Worm (Caenorhabditis elegans): ENCODE measurements around the gene C25F9.13.

The C25F9.13 gene

DNA sequence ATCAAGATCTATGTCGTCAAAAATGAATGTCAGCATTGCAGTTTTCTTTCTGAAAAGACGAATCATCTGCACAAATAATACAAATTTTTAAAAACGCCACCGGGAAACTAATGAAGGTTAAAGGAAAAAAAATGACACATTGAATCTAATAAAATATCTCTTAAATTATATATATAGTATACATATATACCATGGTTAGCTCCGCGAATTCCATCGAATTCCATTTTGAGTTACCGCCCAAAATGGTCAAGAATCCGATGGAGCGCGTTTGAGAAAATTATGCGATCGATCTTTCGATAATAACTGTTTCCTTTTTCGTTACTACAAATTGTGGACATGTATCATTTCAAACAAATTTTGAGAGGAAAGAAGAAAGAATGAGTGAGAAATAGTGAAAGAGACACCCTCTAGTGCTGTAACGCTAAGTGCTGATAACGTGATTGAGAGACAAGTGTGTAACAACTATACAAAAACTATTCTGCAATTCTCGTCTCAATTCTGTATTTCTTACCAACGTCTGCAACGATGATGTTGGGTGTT, 6.6 kb upstream of the C25F9.13 start, which contains the start of the genes C25F9.6 and C25F9.10:
TSS of gene C25F9.6 (minus strand) at position 51 of the 540 bp plus-strand sequence.
TSS of gene C25F9.10 (plus strand) at position 454 of the 540 bp plus-strand sequence.
- no peak for TF ChIP-seq snpc-4 (tag; optimal IDR thresholded peaks at IDR 0.05)
- TF ChIP-seq pha-4 (tag; optimal IDR thresholded peaks at IDR 0.05), result no peak

DNA sequence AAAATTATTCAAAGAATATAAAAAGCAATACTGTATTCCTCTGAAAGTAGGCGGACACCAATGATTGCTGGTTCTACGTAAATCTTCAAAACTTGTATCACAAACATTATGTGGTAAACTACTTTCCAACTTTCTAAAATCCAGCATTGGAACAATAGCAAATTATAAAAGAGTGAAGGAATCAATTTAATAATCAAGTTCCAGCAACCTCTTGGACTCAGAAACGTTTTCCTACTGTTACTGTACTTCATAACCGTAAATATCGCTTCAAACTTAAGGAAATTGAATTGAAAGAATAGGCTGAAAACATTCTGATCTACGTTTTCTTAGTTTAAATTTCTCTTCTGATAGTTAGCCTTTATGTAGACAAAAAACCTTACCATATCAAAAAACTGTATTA, 4.8 kb upstream of the C25F9.13 start:
- TF ChIP-seq nhr-76 (tag; optimal IDR thresholded peaks at IDR 0.05), result no peak
- TF ChIP-seq pha-4 (tag; optimal IDR thresholded peaks at IDR 0.05), result no peak
- TF ChIP-seq cnd-1 (tag; optimal IDR thresholded peaks at IDR 0.05), result no peak
- no peak for TF ChIP-seq hlh-1 (tag; optimal IDR thresholded peaks at IDR 0.05)
- TF ChIP-seq zip-8 (tag; optimal IDR thresholded peaks at IDR 0.05), result no peak
- no peak for TF ChIP-seq ham-2 (GFP tag; optimal IDR thresholded peaks at IDR 0.05)
- TF ChIP-seq ces-1 (GFP tag; optimal IDR thresholded peaks at IDR 0.05), result no peak
- no peak for TF ChIP-seq sem-2 (GFP tag; optimal IDR thresholded peaks at IDR 0.05)
- no peak for TF ChIP-seq tbx-8 (GFP tag; optimal IDR thresholded peaks at IDR 0.05)
- TF ChIP-seq ceh-39 (tag; optimal IDR thresholded peaks at IDR 0.05), result no peak
- TF ChIP-seq mep-1 (tag; optimal IDR thresholded peaks at IDR 0.05), result no peak
- no peak for TF ChIP-seq snpc-4 (tag; optimal IDR thresholded peaks at IDR 0.05)
- no peak for TF ChIP-seq unc-62 (GFP tag; optimal IDR thresholded peaks at IDR 0.05)
- no peak for TF ChIP-seq unc-39 (tag; optimal IDR thresholded peaks at IDR 0.05)
- no peak for TF ChIP-seq flh-1 (GFP tag; optimal IDR thresholded peaks at IDR 0.05)
- no peak for TF ChIP-seq elt-1 (tag; optimal IDR thresholded peaks at IDR 0.05; ENCODE audit: borderline replicate concordance, insufficient read depth)
- TF ChIP-seq lin-32 (GFP tag; optimal IDR thresholded peaks at IDR 0.05), result no peak
- TF ChIP-seq lin-13 (tag; optimal IDR thresholded peaks at IDR 0.05), result no peak

DNA sequence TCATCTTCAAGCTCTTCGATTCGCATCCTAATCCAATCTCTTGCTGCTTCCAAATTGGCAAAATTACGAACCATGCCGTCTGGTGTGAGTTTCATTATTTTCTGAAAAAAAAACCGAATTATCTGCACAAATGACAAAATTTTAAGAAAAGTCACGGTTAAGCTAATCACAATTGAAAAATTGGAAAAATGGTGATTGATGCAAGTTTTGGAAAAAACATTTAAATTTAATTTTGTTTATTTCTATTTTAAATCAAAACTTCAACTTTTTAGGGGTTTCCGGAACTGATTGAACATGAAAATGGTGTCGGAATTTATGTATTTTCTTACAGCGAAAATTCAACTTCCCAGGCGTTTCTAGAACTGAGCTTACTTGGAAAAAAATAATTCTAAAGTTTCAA, 4.1 kb upstream of the C25F9.13 start, which contains the start of gene C25F9.12:
TSS of gene C25F9.12 (minus strand) at position 101 of the 400 bp plus-strand sequence.
- no peak for TF ChIP-seq blmp-1 (tag; optimal IDR thresholded peaks at IDR 0.05)
- TF ChIP-seq pha-4 (tag; optimal IDR thresholded peaks at IDR 0.05), result no peak
- TF ChIP-seq cnd-1 (tag; optimal IDR thresholded peaks at IDR 0.05), result no peak
- TF ChIP-seq nhr-76 (tag; optimal IDR thresholded peaks at IDR 0.05), result no peak
- no peak for TF ChIP-seq nhr-12 (tag; optimal IDR thresholded peaks at IDR 0.05)
- TF ChIP-seq sptf-1 (tag; optimal IDR thresholded peaks at IDR 0.05), result no peak
- TF ChIP-seq nhr-2 (tag; optimal IDR thresholded peaks at IDR 0.05), result no peak
- no peak for TF ChIP-seq mls-2 (tag; optimal IDR thresholded peaks at IDR 0.05)
- no peak for TF ChIP-seq mab-5 (tag; optimal IDR thresholded peaks at IDR 0.05)
- no peak for TF ChIP-seq zip-8 (tag; optimal IDR thresholded peaks at IDR 0.05)
- no peak for TF ChIP-seq bed-3 (GFP tag; optimal IDR thresholded peaks at IDR 0.05)
- no peak for TF ChIP-seq hlh-1 (tag; optimal IDR thresholded peaks at IDR 0.05)
- no peak for TF ChIP-seq lin-13 (tag; optimal IDR thresholded peaks at IDR 0.05)
- TF ChIP-seq unc-120 (tag; optimal IDR thresholded peaks at IDR 0.05; ENCODE audit: poor library complexity, severe bottlenecking), result no peak
- no peak for TF ChIP-seq lin-32 (GFP tag; optimal IDR thresholded peaks at IDR 0.05)
- no peak for TF ChIP-seq ceh-43 (GFP tag; optimal IDR thresholded peaks at IDR 0.05)
- no peak for TF ChIP-seq ces-1 (GFP tag; optimal IDR thresholded peaks at IDR 0.05)

DNA sequence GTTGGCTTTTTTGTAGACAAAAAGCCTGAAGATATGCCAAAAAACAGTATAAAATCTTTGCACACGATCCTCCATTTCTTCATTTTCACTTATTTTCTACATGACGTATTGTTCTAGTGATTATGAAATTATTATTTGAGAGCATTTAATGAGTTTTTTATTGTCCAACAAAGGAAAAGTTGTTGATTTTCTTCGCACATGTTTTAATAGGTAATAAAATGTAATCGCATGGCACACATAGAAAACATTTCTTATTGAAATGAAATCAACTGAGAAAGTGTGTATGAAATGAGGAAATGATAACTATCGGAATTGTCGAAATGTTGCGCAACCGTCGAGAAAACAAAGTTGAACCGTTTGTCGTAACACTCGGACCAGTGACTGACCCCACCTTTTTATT, 2.6 kb upstream of the C25F9.13 start:
- TF ChIP-seq M03D4.4 (tag; optimal IDR thresholded peaks at IDR 0.05) (no peak), zip-8 (tag; optimal IDR thresholded peaks at IDR 0.05) (peak; percentile 7), unc-39 (tag; optimal IDR thresholded peaks at IDR 0.05) (no peak), nhr-28 (tag; optimal IDR thresholded peaks at IDR 0.05) (no peak)

DNA sequence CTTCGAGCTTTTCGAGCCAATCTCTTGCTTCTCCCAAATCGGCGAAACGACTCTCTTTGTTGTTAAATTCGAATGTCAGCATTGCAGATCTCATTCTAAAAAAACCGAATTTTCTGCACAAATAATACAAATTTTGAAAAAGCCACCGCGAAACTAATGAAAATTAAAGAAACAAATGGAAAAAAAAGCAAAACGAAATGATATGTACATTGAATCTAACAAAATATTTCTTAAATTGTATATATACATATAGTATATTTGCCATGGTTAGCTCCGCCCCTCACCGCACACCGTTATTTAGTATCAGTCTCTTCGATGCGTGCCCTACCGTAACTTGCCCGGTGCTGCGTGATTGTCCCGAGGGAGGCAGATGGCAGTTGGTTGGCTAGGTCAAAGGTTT, 1.8 kb upstream of the C25F9.13 start, which contains the start of gene srw-86:
TSS of gene srw-86 (minus strand) at position 101 of the 400 bp plus-strand sequence.
- no peak for TF ChIP-seq ham-2 (GFP tag; optimal IDR thresholded peaks at IDR 0.05)
- TF ChIP-seq nhr-12 (tag; optimal IDR thresholded peaks at IDR 0.05), result no peak
- no peak for TF ChIP-seq unc-62 (GFP tag; optimal IDR thresholded peaks at IDR 0.05)
- no peak for TF ChIP-seq sem-2 (GFP tag; optimal IDR thresholded peaks at IDR 0.05)
- TF ChIP-seq ceh-43 (GFP tag; optimal IDR thresholded peaks at IDR 0.05), result no peak
- no peak for TF ChIP-seq nhr-28 (tag; optimal IDR thresholded peaks at IDR 0.05)

DNA sequence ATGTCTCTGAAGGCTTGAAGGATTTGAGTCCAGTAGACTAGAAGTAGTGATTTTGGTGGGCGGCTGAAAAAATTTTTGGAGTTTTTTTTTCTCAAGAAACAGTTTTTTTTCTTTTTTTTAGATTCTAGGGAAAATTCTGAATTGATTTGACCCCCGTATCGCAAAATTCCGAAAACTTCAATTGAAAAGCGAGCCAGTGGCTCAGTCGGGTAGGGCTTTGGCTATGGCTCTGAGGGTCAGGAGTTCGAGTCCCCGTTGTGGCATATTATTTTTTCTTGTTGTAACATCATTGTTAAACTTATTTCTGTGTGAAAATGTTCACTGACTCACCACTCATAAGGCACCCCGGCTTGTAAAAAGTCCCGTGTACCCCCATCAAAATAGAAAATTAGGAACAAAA, 386 bp downstream of the C25F9.13 start:
- TF ChIP-seq bed-3 (GFP tag; optimal IDR thresholded peaks at IDR 0.05) (no peak), lsy-2 (tag; optimal IDR thresholded peaks at IDR 0.05) (no peak), nhr-12 (tag; optimal IDR thresholded peaks at IDR 0.05) (no peak), pha-4 (tag; optimal IDR thresholded peaks at IDR 0.05) (no peak), hlh-1 (tag; optimal IDR thresholded peaks at IDR 0.05) (no peak), snpc-4 (tag; optimal IDR thresholded peaks at IDR 0.05) (no peak), nhr-2 (tag; optimal IDR thresholded peaks at IDR 0.05) (no peak), unc-120 (tag; optimal IDR thresholded peaks at IDR 0.05; ENCODE audit: poor library complexity, severe bottlenecking) (no peak), zip-8 (tag; optimal IDR thresholded peaks at IDR 0.05) (no peak), lin-32 (GFP tag; optimal IDR thresholded peaks at IDR 0.05) (no peak), mls-2 (tag; optimal IDR thresholded peaks at IDR 0.05) (no peak), ham-2 (GFP tag; optimal IDR thresholded peaks at IDR 0.05) (no peak), elt-1 (tag; optimal IDR thresholded peaks at IDR 0.05; ENCODE audit: borderline replicate concordance, insufficient read depth) (no peak)

Data from whole organism, mixed stage, embryonic.